Worm (Caenorhabditis elegans) whole organism, midembryonic: ENCODE measurements around the gene Y97E10AR.2.

ENCODE experiments used
- flt-1 ChIP-seq: fragments of 200-800 bp; sonication (Bioruptor generic); IDR thresholded peaks from 2 replicates; pipeline ENCODE4 v1.3.6; 2022; ENCODE audit warnings: missing genetic modification characterization, missing compliant biosample characterization
- klf-2 ChIP-seq: fragments of 200-800 bp; sonication (Bioruptor generic); conservative IDR thresholded peaks from 2 replicates; pipeline ENCODE4 v1.3.6; 2022; ENCODE audit warnings: missing genetic modification reagents, missing genetic modification characterization, missing compliant biosample characterization
- med-1 ChIP-seq: sonication (generic microtip); optimal IDR thresholded peaks from 2 replicates; lab custom pipeline; 2017; ENCODE audit warnings: missing genetic modification characterization, mild to moderate bottlenecking, missing compliant biosample characterization, antibody characterized with exemption, missing genetic modification reagents; ENCODE audit not compliant: insufficient read depth
- ref-1 ChIP-seq: fragments of 200-800 bp; sonication (Bioruptor generic); conservative IDR thresholded peaks from 2 replicates; pipeline ENCODE4 v1.3.6; 2022; ENCODE audit warnings: missing genetic modification reagents, missing genetic modification characterization, missing compliant biosample characterization
- tab-1 ChIP-seq: fragments of 200-800 bp; sonication (Bioruptor generic); IDR thresholded peaks from 2 replicates; pipeline ENCODE4 v1.3.6; 2022; ENCODE audit warnings: missing genetic modification characterization, missing compliant biosample characterization
- ztf-29 ChIP-seq: fragments of 200-800 bp; sonication (Bioruptor generic); IDR thresholded peaks from 2 replicates; pipeline ENCODE4 v1.3.6; 2022; ENCODE audit warnings: missing genetic modification reagents, missing genetic modification characterization, missing compliant biosample characterization

ce11 chrV:7952855-7953254 is 43.1 kb upstream of the Y97E10AR.2 start, which contains the start of gene clec-216:
- TF ChIP-seq ztf-29 (no peak), tab-1 (no peak), med-1 (GFP tag; lab: Kevin White, UChicago) (no peak), klf-2 (GFP tag; lab: Robert Waterston, UW) (no peak), ref-1 (GFP tag; lab: Robert Waterston, UW) (no peak), flt-1 (GFP tag; lab: Robert Waterston, UW) (no peak)
